Worm (Caenorhabditis elegans): Measurements from ENCODE around the gene drn-1.
A peak's percentile ranks its signal among the peaks of the same experiment; 100 is the strongest.

Gene drn-1

DNA sequence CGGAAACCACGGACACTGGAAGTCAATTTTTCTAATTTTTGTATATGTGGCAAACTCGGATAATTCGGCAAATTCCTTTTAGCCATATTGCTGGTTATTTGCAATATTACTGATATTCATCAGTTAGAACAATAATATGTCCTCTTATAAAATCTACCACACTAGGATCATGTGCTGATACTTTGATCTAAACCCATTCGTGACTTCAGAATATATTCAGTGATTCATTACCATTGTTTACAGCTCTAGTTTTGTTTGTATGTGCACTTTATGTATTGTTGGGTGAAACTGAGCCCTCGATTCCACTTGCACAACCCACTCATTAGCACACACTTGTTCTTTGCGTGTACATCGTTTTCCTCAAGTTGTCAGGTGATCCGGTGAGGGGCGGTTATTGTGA lies 34.6 kb upstream of the drn-1 start:
- TF ChIP-seq ets-7 (tag; optimal IDR thresholded peaks at IDR 0.05) (no peak), B0310.2 (tag; optimal IDR thresholded peaks at IDR 0.05) (no peak), hnd-1 (tag; optimal IDR thresholded peaks at IDR 0.05) (no peak), F13C5.2 (tag; optimal IDR thresholded peaks at IDR 0.05) (no peak), tra-4 (tag; optimal IDR thresholded peaks at IDR 0.05) (no peak), pes-1 (GFP tag; IDR thresholded peaks at IDR 0.05) (no peak), hmg-4 (GFP tag; optimal IDR thresholded peaks at IDR 0.05) (no peak), hmbx-1 (tag; optimal IDR thresholded peaks at IDR 0.05) (no peak), tbx-37 (GFP tag; conservative IDR thresholded peaks at IDR 0.05) (no peak)

DNA sequence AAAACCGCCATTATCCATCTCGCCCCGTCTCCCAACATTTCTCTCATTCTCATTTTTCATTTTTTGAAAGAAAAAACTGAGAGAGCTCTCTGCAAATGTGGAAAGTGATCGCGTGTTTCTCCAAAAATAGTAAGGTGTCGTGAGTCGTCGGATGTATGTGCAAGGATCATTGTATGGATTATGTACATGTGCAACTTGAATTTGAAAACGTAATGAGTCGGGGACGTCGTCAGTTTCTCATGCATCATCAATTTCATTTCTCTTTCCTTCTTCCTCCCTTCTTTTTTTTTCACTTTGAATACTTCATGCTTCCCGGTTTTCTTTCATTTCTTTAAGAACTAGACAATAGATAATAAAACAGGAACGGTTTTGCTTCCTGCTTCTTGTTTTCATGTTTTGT lies 33.5 kb upstream of the drn-1 start:
- TF ChIP-seq ama-1 (optimal IDR thresholded peaks at IDR 0.05), result no peak
- TF ChIP-seq ceh-13 (GFP tag; optimal IDR thresholded peaks at IDR 0.05), result no peak
- no peak for TF ChIP-seq aly-1 (tag; optimal IDR thresholded peaks at IDR 0.05)
- TF ChIP-seq B0310.2 (tag; optimal IDR thresholded peaks at IDR 0.05), result no peak
- TF ChIP-seq hmg-4 (GFP tag; optimal IDR thresholded peaks at IDR 0.05), result no peak
- TF ChIP-seq tra-4 (tag; optimal IDR thresholded peaks at IDR 0.05), result no peak
- TF ChIP-seq scrt-1 (GFP tag; IDR thresholded peaks at IDR 0.05), result no peak
- no peak for TF ChIP-seq tbx-11 (GFP tag; IDR thresholded peaks at IDR 0.05)
- TF ChIP-seq pes-1 (GFP tag; IDR thresholded peaks at IDR 0.05), result no peak
- no peak for TF ChIP-seq tbx-37 (GFP tag; conservative IDR thresholded peaks at IDR 0.05)
- TF ChIP-seq hmbx-1 (tag; optimal IDR thresholded peaks at IDR 0.05), result no peak
- TF ChIP-seq sea-1 (GFP tag; conservative IDR thresholded peaks at IDR 0.05), result no peak
- TF ChIP-seq flt-1 (GFP tag; IDR thresholded peaks at IDR 0.05), result no peak
- no peak for TF ChIP-seq ets-7 (tag; optimal IDR thresholded peaks at IDR 0.05)

ce11 chrII:5301810-5302209 lies 30.2 kb upstream of the drn-1 start:
- TF ChIP-seq tbx-11 (GFP tag; IDR thresholded peaks at IDR 0.05), result no peak
- TF ChIP-seq F13C5.2 (tag; optimal IDR thresholded peaks at IDR 0.05), result no peak
- no peak for TF ChIP-seq ceh-36 (tag; optimal IDR thresholded peaks at IDR 0.05)
- TF ChIP-seq ama-1 (optimal IDR thresholded peaks at IDR 0.05), result no peak
- TF ChIP-seq pes-1 (GFP tag; IDR thresholded peaks at IDR 0.05), result no peak
- no peak for TF ChIP-seq tra-4 (tag; optimal IDR thresholded peaks at IDR 0.05)
- no peak for TF ChIP-seq hmg-4 (GFP tag; optimal IDR thresholded peaks at IDR 0.05)
- no peak for TF ChIP-seq ceh-13 (GFP tag; optimal IDR thresholded peaks at IDR 0.05)
- no peak for TF ChIP-seq B0310.2 (tag; optimal IDR thresholded peaks at IDR 0.05)
- TF ChIP-seq sea-1 (GFP tag; conservative IDR thresholded peaks at IDR 0.05), result no peak
- TF ChIP-seq flt-1 (GFP tag; IDR thresholded peaks at IDR 0.05), result no peak
- no peak for TF ChIP-seq tbx-37 (GFP tag; conservative IDR thresholded peaks at IDR 0.05)
- TF ChIP-seq ets-7 (tag; optimal IDR thresholded peaks at IDR 0.05), result no peak
- TF ChIP-seq aly-1 (tag; optimal IDR thresholded peaks at IDR 0.05), result no peak
- TF ChIP-seq hnd-1 (tag; optimal IDR thresholded peaks at IDR 0.05), result no peak

DNA sequence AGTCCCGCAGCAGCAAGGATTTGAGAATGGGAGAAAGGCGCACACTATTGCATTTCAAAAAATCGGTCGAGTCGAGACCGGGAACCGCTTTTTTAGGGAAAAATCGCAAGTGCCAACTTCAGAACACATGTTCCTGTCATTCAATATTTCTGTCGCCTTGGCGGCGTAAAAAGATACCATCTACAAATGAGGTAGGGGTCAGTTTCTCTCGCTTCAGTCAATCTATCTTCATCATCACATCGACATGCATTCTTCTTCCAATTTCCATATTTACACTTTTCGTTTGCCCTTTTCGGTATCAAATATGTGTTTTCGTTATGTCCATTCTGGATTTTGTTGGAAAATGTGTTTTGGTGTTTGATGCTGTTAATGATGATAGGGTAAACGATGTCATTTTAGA lies 26.1 kb upstream of the drn-1 start:
- TF ChIP-seq hnd-1 (tag; optimal IDR thresholded peaks at IDR 0.05) (no peak), pes-1 (GFP tag; IDR thresholded peaks at IDR 0.05) (no peak), scrt-1 (GFP tag; IDR thresholded peaks at IDR 0.05) (no peak), ceh-13 (GFP tag; optimal IDR thresholded peaks at IDR 0.05) (no peak), tra-4 (tag; optimal IDR thresholded peaks at IDR 0.05) (no peak), flt-1 (GFP tag; IDR thresholded peaks at IDR 0.05) (no peak), aly-1 (tag; optimal IDR thresholded peaks at IDR 0.05) (no peak), ceh-36 (tag; optimal IDR thresholded peaks at IDR 0.05) (no peak), ets-7 (tag; optimal IDR thresholded peaks at IDR 0.05) (no peak), sea-1 (GFP tag; conservative IDR thresholded peaks at IDR 0.05) (no peak), B0310.2 (tag; optimal IDR thresholded peaks at IDR 0.05) (no peak)

- peak; percentile 13 for TF ChIP-seq B0310.2 (tag; optimal IDR thresholded peaks at IDR 0.05)
- TF ChIP-seq ceh-36 (tag; optimal IDR thresholded peaks at IDR 0.05), result peak; percentile 59
- TF ChIP-seq hmbx-1 (tag; optimal IDR thresholded peaks at IDR 0.05), result peak; percentile 37
- TF ChIP-seq aly-1 (tag; optimal IDR thresholded peaks at IDR 0.05), result peak; percentile 26
- peak; percentile 37 for TF ChIP-seq ceh-13 (GFP tag; optimal IDR thresholded peaks at IDR 0.05)
- TF ChIP-seq ets-7 (tag; optimal IDR thresholded peaks at IDR 0.05), result no peak
- peak; percentile 85 for TF ChIP-seq pes-1 (GFP tag; IDR thresholded peaks at IDR 0.05)
- TF ChIP-seq tbx-11 (GFP tag; IDR thresholded peaks at IDR 0.05), result peak; percentile 72; the same call in 1 of the 2 replicates
- TF ChIP-seq tbx-37 (GFP tag; conservative IDR thresholded peaks at IDR 0.05), result peak; percentile 53
- TF ChIP-seq hmg-4 (GFP tag; optimal IDR thresholded peaks at IDR 0.05), result peak; percentile 71
- TF ChIP-seq tra-4 (tag; optimal IDR thresholded peaks at IDR 0.05), result peak; percentile 36
- TF ChIP-seq F13C5.2 (tag; optimal IDR thresholded peaks at IDR 0.05), result no peak
- peak; percentile 19 for TF ChIP-seq hnd-1 (tag; optimal IDR thresholded peaks at IDR 0.05)
- TF ChIP-seq scrt-1 (GFP tag; IDR thresholded peaks at IDR 0.05), result peak; percentile 76; the same call in 1 of the 2 replicates
- TF ChIP-seq flt-1 (GFP tag; IDR thresholded peaks at IDR 0.05), result peak; percentile 77; the same call in 1 of the 2 replicates
- no peak for TF ChIP-seq ama-1 (optimal IDR thresholded peaks at IDR 0.05)
- peak; percentile 71 for TF ChIP-seq sea-1 (GFP tag; conservative IDR thresholded peaks at IDR 0.05)
These were observed 21.7 kb upstream of the drn-1 start, which contains the start of gene ZK622.1 for ce11 chrII:5293287-5293850. ZK622.1 (plus strand) TSS chrII:5293800.

ce11 chrII:5292226-5292752 lies 20.6 kb upstream of the drn-1 start, which contains the start of gene ZK622.4:
ZK622.4 (plus strand) TSS chrII:5292702.
- TF ChIP-seq F13C5.2 (tag; optimal IDR thresholded peaks at IDR 0.05) (peak; percentile 91), hmg-4 (GFP tag; optimal IDR thresholded peaks at IDR 0.05) (peak; percentile 95), hmbx-1 (tag; optimal IDR thresholded peaks at IDR 0.05) (peak; percentile 73), flt-1 (GFP tag; IDR thresholded peaks at IDR 0.05) (peak; percentile 93), ceh-13 (GFP tag; optimal IDR thresholded peaks at IDR 0.05) (peak; percentile 88), sea-1 (GFP tag; conservative IDR thresholded peaks at IDR 0.05) (peak; percentile 91), tbx-37 (GFP tag; conservative IDR thresholded peaks at IDR 0.05) (peak; percentile 81), B0310.2 (tag; optimal IDR thresholded peaks at IDR 0.05) (peak; percentile 75), ama-1 (optimal IDR thresholded peaks at IDR 0.05) (no peak), tbx-11 (GFP tag; IDR thresholded peaks at IDR 0.05) (peak; percentile 88), tra-4 (tag; optimal IDR thresholded peaks at IDR 0.05) (peak; percentile 75), pes-1 (GFP tag; IDR thresholded peaks at IDR 0.05) (peak; percentile 94), ceh-36 (tag; optimal IDR thresholded peaks at IDR 0.05) (peak; percentile 82), scrt-1 (GFP tag; IDR thresholded peaks at IDR 0.05) (peak; percentile 90), ets-7 (tag; optimal IDR thresholded peaks at IDR 0.05) (peak; percentile 72), hnd-1 (tag; optimal IDR thresholded peaks at IDR 0.05) (peak; percentile 81), aly-1 (tag; optimal IDR thresholded peaks at IDR 0.05) (peak; percentile 86)

Data from whole organism, early embryonic.